Worm (Caenorhabditis elegans): ENCODE results near the gene nhr-280.

- TF ChIP-seq ama-1 (optimal IDR thresholded peaks at IDR 0.05) (no peak), pqm-1 (tag; optimal IDR thresholded peaks at IDR 0.05) (no peak), mec-3 (tag; optimal IDR thresholded peaks at IDR 0.05; ENCODE audit: borderline replicate concordance) (no peak)
These were observed 20.5 kb upstream of the nhr-280 start for ce11 chrIII:151084-151483.

Measured in whole organism, late embryonic.